Worm (Caenorhabditis elegans) whole organism, mixed stage, embryonic: ENCODE data around the gene F58B4.7.
A peak's percentile ranks its signal among the peaks of the same experiment; 100 is the strongest.

Source experiments
- M03D4.4 ChIP-seq: sonication (generic microtip); optimal IDR thresholded peaks from 2 replicates; lab custom pipeline; 2017; ENCODE audit warnings: mild to moderate bottlenecking, missing genetic modification characterization, missing compliant biosample characterization
- bed-3 ChIP-seq: fragments of 200-800 bp; sonication (Bioruptor generic); optimal IDR thresholded peaks from 3 replicates; lab custom pipeline; 2018; ENCODE audit warnings: mild to moderate bottlenecking, missing genetic modification characterization, moderate library complexity, missing compliant biosample characterization
- blmp-1 ChIP-seq: fragments of 150-350 bp; optimal IDR thresholded peaks from 2 replicates; lab custom pipeline; 2014; ENCODE audit warnings: missing biosample characterization, missing genetic modification characterization
- ceh-39 ChIP-seq: fragments of 150-350 bp; optimal IDR thresholded peaks from 2 replicates; lab custom pipeline; 2014; ENCODE audit warnings: missing biosample characterization, missing genetic modification characterization
- ceh-43 ChIP-seq: fragments of 200-800 bp; sonication (Bioruptor generic); optimal IDR thresholded peaks from 2 replicates; lab custom pipeline; 2018; ENCODE audit warnings: mild to moderate bottlenecking, missing genetic modification characterization, moderate library complexity, missing compliant biosample characterization
- ceh-83 ChIP-seq: fragments of 200-800 bp; sonication (Bioruptor generic); optimal IDR thresholded peaks from 2 replicates; lab custom pipeline; 2018; ENCODE audit warnings: mild to moderate bottlenecking, missing genetic modification characterization, missing compliant biosample characterization
- ces-1 ChIP-seq: fragments of 150-350 bp; optimal IDR thresholded peaks from 2 replicates; lab custom pipeline; 2014; ENCODE audit warnings: missing biosample characterization, missing genetic modification reagents, missing genetic modification characterization
- cnd-1 ChIP-seq: fragments of 200-800 bp; sonication (Bioruptor generic); optimal IDR thresholded peaks from 2 replicates; lab custom pipeline; 2018; ENCODE audit warnings: mild to moderate bottlenecking, missing genetic modification characterization, missing compliant biosample characterization
- drap-1 ChIP-seq: fragments of 200-800 bp; sonication (Bioruptor generic); optimal IDR thresholded peaks from 3 replicates; lab custom pipeline; 2018; ENCODE audit warnings: mild to moderate bottlenecking, missing genetic modification characterization, missing compliant biosample characterization
- elt-1 ChIP-seq: sonication (generic microtip); optimal IDR thresholded peaks from 2 replicates; lab custom pipeline; 2017; ENCODE audit warnings: missing genetic modification characterization, mild to moderate bottlenecking, missing compliant biosample characterization, antibody characterized with exemption, moderate library complexity, borderline replicate concordance; ENCODE audit not compliant: insufficient read depth
- elt-3 ChIP-seq: fragments of 150-350 bp; optimal IDR thresholded peaks from 2 replicates; lab custom pipeline; 2014; ENCODE audit warnings: missing biosample characterization, missing genetic modification characterization
- flh-1 ChIP-seq: fragments of 200-800 bp; sonication (Bioruptor generic); optimal IDR thresholded peaks from 2 replicates; lab custom pipeline; 2018; ENCODE audit warnings: mild to moderate bottlenecking, missing genetic modification characterization, moderate library complexity, missing compliant biosample characterization
- ham-2 ChIP-seq: fragments of 200-800 bp; sonication (Bioruptor generic); optimal IDR thresholded peaks from 2 replicates; lab custom pipeline; 2018; ENCODE audit warnings: mild to moderate bottlenecking, missing genetic modification characterization, missing compliant biosample characterization
- hlh-1 ChIP-seq: fragments of 150-350 bp; optimal IDR thresholded peaks from 2 replicates; lab custom pipeline; 2014; ENCODE audit warnings: missing biosample characterization, missing genetic modification reagents, missing genetic modification characterization
- lin-13 ChIP-seq: fragments of 150-350 bp; optimal IDR thresholded peaks from 2 replicates; lab custom pipeline; 2014; ENCODE audit warnings: missing biosample characterization, missing genetic modification characterization
- lin-32 ChIP-seq: fragments of 200-800 bp; sonication (Bioruptor generic); optimal IDR thresholded peaks from 2 replicates; lab custom pipeline; 2018; ENCODE audit warnings: mild to moderate bottlenecking, missing genetic modification characterization, missing compliant biosample characterization
- lsy-2 ChIP-seq: fragments of 150-350 bp; optimal IDR thresholded peaks from 2 replicates; lab custom pipeline; 2014; ENCODE audit warnings: missing biosample characterization, missing genetic modification characterization
- mab-5 ChIP-seq: fragments of 150-350 bp; optimal IDR thresholded peaks from 2 replicates; lab custom pipeline; 2014; ENCODE audit warnings: missing biosample characterization, missing genetic modification characterization
- mep-1 ChIP-seq: fragments of 150-350 bp; optimal IDR thresholded peaks from 2 replicates; lab custom pipeline; 2017; ENCODE audit warnings: missing biosample characterization, missing genetic modification reagents, missing genetic modification characterization, inconsistent platforms
- mls-2 ChIP-seq: sonication (generic microtip); optimal IDR thresholded peaks from 2 replicates; lab custom pipeline; 2016; ENCODE audit warnings: mild to moderate bottlenecking, missing genetic modification characterization, moderate library complexity, missing compliant biosample characterization
- nhr-12 ChIP-seq: fragments of 150-350 bp; optimal IDR thresholded peaks from 2 replicates; lab custom pipeline; 2014; ENCODE audit warnings: missing biosample characterization, missing genetic modification characterization
- nhr-2 ChIP-seq: fragments of 150-350 bp; optimal IDR thresholded peaks from 2 replicates; lab custom pipeline; 2014; ENCODE audit warnings: missing biosample characterization, missing genetic modification characterization
- nhr-237 ChIP-seq: fragments of 150-350 bp; optimal IDR thresholded peaks from 2 replicates; lab custom pipeline; 2014; ENCODE audit warnings: missing biosample characterization, missing genetic modification characterization
- nhr-28 ChIP-seq: fragments of 150-350 bp; optimal IDR thresholded peaks from 2 replicates; lab custom pipeline; 2014; ENCODE audit warnings: missing biosample characterization, missing genetic modification characterization
- nhr-76 ChIP-seq: sonication (generic microtip); optimal IDR thresholded peaks from 2 replicates; lab custom pipeline; 2017; ENCODE audit warnings: missing biosample characterization, missing genetic modification characterization
- pha-4 ChIP-seq: fragments of 150-350 bp; optimal IDR thresholded peaks from 2 replicates; lab custom pipeline; 2018; ENCODE audit warnings: missing biosample characterization, missing genetic modification reagents, missing genetic modification characterization
- sem-2 ChIP-seq: fragments of 200-800 bp; sonication (Bioruptor generic); optimal IDR thresholded peaks from 2 replicates; lab custom pipeline; 2018; ENCODE audit warnings: mild to moderate bottlenecking, missing genetic modification characterization, missing compliant biosample characterization
- snpc-4 ChIP-seq: fragments of 150-350 bp; optimal IDR thresholded peaks from 2 replicates; lab custom pipeline; 2014; ENCODE audit warnings: missing biosample characterization, missing genetic modification characterization
- sptf-1 ChIP-seq: sonication (generic microtip); optimal IDR thresholded peaks from 2 replicates; lab custom pipeline; 2017; ENCODE audit warnings: mild to moderate bottlenecking, missing genetic modification characterization, moderate library complexity, missing compliant biosample characterization
- tbx-8 ChIP-seq: fragments of 200-800 bp; sonication (Bioruptor generic); optimal IDR thresholded peaks from 2 replicates; lab custom pipeline; 2018; ENCODE audit warnings: mild to moderate bottlenecking, missing genetic modification characterization, moderate library complexity, missing compliant biosample characterization
- unc-120 ChIP-seq: sonication (generic microtip); optimal IDR thresholded peaks from 2 replicates; lab custom pipeline; 2017; ENCODE audit warnings: missing genetic modification characterization, missing compliant biosample characterization; ENCODE audit not compliant: poor library complexity, severe bottlenecking
- unc-39 ChIP-seq: fragments of 150-350 bp; optimal IDR thresholded peaks from 2 replicates; lab custom pipeline; 2014; ENCODE audit warnings: missing biosample characterization, missing genetic modification characterization
- unc-62 ChIP-seq: fragments of 150-350 bp; optimal IDR thresholded peaks from 2 replicates; lab custom pipeline; 2014; ENCODE audit warnings: missing biosample characterization, missing genetic modification reagents, missing genetic modification characterization
- zip-8 ChIP-seq: fragments of 150-350 bp; optimal IDR thresholded peaks from 2 replicates; lab custom pipeline; 2014; ENCODE audit warnings: missing biosample characterization, missing genetic modification characterization
- ztf-11 ChIP-seq: fragments of 150-350 bp; optimal IDR thresholded peaks from 2 replicates; lab custom pipeline; 2014; ENCODE audit warnings: missing biosample characterization, missing genetic modification characterization

The F58B4.7 gene

DNA sequence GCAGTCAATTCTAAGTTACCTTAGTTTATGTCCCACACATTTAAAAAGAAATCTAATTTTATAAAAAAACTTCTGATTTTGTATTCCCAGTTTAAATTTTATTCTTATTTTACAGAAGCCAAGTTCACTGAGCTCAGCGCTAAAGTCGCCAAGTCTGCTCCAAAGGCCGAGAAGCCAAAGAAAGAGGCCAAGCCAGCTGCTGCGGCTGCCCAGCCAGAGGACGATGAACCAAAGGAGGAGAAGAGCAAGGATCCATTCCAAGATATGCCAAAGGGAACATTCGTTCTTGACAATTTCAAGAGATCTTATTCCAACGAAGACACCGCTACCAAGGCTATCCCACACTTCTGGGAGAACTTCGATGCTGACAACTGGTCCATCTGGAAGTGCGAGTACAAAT is 43.7 kb upstream of the F58B4.7 start:
- TF ChIP-seq nhr-76 (no peak), lsy-2 (no peak), lin-13 (no peak), mep-1 (no peak), nhr-28 (tag; lab: Kevin White, UChicago) (no peak), unc-120 (tag; lab: Kevin White, UChicago) (no peak), ceh-43 (GFP tag; lab: Kevin White, UChicago) (no peak), lin-32 (GFP tag; lab: Kevin White, UChicago) (no peak), cnd-1 (no peak)

DNA sequence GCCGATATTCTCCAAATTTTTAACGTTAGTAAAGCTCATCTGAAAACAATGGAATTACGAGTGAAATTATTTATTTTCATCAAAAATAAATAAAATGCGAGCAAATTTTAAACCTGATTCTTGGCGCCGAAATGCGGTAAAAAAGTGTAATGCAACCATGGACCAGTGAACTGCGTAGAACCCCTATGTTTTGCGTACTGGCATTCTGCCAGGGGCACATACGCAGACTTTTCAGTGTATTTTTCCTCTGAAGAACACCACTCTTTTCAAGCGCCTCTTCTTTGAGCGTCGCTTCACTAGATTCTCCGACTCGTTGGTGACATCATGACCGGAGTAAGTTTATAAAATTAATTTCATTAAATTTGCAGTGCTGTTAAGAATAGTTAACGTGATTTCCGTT is 42.4 kb upstream of the F58B4.7 start, which contains the start of the genes ctf-4 and eef-1G:
Gene ctf-4 (minus strand): TSS at position 39 of the 400 bp plus-strand sequence.
Gene eef-1G (plus strand): TSS at position 219 of the 400 bp plus-strand sequence.
- TF ChIP-seq mls-2 (tag; lab: Kevin White, UChicago): no peak
- no peak for TF ChIP-seq nhr-76
- peak; percentile 62 for TF ChIP-seq elt-3 (tag; lab: Kevin White, UChicago)
- no peak for TF ChIP-seq elt-1 (tag; lab: Kevin White, UChicago)
- TF ChIP-seq sem-2 (GFP tag; lab: Kevin White, UChicago): no peak
- TF ChIP-seq nhr-2: no peak
- peak; percentile 20 for TF ChIP-seq ham-2 (GFP tag; lab: Kevin White, UChicago)
- no peak for TF ChIP-seq unc-39
- TF ChIP-seq ztf-11 (tag; lab: Kevin White, UChicago): no peak
- TF ChIP-seq hlh-1 (tag; lab: Kevin White, UChicago): peak; percentile 81
- TF ChIP-seq snpc-4 (tag; lab: Kevin White, UChicago): no peak
- peak; percentile 98 for TF ChIP-seq mep-1
- no peak for TF ChIP-seq blmp-1 (tag; lab: Kevin White, UChicago)
- peak; percentile 39 for TF ChIP-seq drap-1 (GFP tag; lab: Kevin White, UChicago)
- TF ChIP-seq tbx-8 (GFP tag; lab: Kevin White, UChicago): no peak
- TF ChIP-seq unc-62 (GFP tag; lab: Kevin White, UChicago): no peak
- no peak for TF ChIP-seq flh-1 (GFP tag; lab: Kevin White, UChicago)
- TF ChIP-seq zip-8 (tag; lab: Kevin White, UChicago): no peak
- TF ChIP-seq M03D4.4 (tag; lab: Kevin White, UChicago): peak; percentile 53
- no peak for TF ChIP-seq nhr-28 (tag; lab: Kevin White, UChicago)
- no peak for TF ChIP-seq sptf-1 (tag; lab: Kevin White, UChicago)
- TF ChIP-seq cnd-1: peak; percentile 47
- TF ChIP-seq lsy-2: no peak
- no peak for TF ChIP-seq ceh-39 (tag; lab: Kevin White, UChicago)
- TF ChIP-seq ceh-43 (GFP tag; lab: Kevin White, UChicago): no peak
- TF ChIP-seq mab-5 (tag; lab: Kevin White, UChicago): no peak
- TF ChIP-seq bed-3: no peak
- peak; percentile 97 for TF ChIP-seq pha-4 (tag; lab: Kevin White, UChicago)
- peak; percentile 96 for TF ChIP-seq lin-13
- no peak for TF ChIP-seq lin-32 (GFP tag; lab: Kevin White, UChicago)
- no peak for TF ChIP-seq ces-1
- peak; percentile 94 for TF ChIP-seq nhr-237 (tag; lab: Kevin White, UChicago)
- no peak for TF ChIP-seq nhr-12 (tag; lab: Kevin White, UChicago)
- TF ChIP-seq ceh-83: no peak
- peak; percentile 23 for TF ChIP-seq unc-120 (tag; lab: Kevin White, UChicago)

- peak; percentile 26 for TF ChIP-seq sptf-1 (tag; lab: Kevin White, UChicago)
- TF ChIP-seq mls-2 (tag; lab: Kevin White, UChicago): peak; percentile 24
- TF ChIP-seq nhr-28 (tag; lab: Kevin White, UChicago): no peak
- no peak for TF ChIP-seq snpc-4 (tag; lab: Kevin White, UChicago)
- TF ChIP-seq elt-3 (tag; lab: Kevin White, UChicago): no peak
- no peak for TF ChIP-seq ceh-83
- no peak for TF ChIP-seq pha-4 (tag; lab: Kevin White, UChicago)
- TF ChIP-seq ceh-43 (GFP tag; lab: Kevin White, UChicago): no peak
- no peak for TF ChIP-seq unc-62 (GFP tag; lab: Kevin White, UChicago)
- TF ChIP-seq flh-1 (GFP tag; lab: Kevin White, UChicago): no peak
- no peak for TF ChIP-seq lsy-2
- no peak for TF ChIP-seq nhr-2
- TF ChIP-seq M03D4.4 (tag; lab: Kevin White, UChicago): no peak
- TF ChIP-seq hlh-1 (tag; lab: Kevin White, UChicago): no peak
- peak; percentile 88 for TF ChIP-seq unc-120 (tag; lab: Kevin White, UChicago)
- TF ChIP-seq drap-1 (GFP tag; lab: Kevin White, UChicago): peak; percentile 43
- no peak for TF ChIP-seq bed-3
- no peak for TF ChIP-seq unc-39
- no peak for TF ChIP-seq tbx-8 (GFP tag; lab: Kevin White, UChicago)
- peak; percentile 80 for TF ChIP-seq ces-1
Measured at ce11 chrV:10961448-10961870, 38.3 kb upstream of the F58B4.7 start.
